Fruit fly (Drosophila melanogaster) whole organism: ENCODE data around the gene CG10341.

ENCODE experiments used
- Dll ChIP-seq: fragments of >200 bp; optimal IDR thresholded peaks from 2 replicates; lab custom pipeline; 2017
- pan ChIP-seq: fragments of >200 bp; optimal IDR thresholded peaks from 2 replicates; lab custom pipeline; 2017

DNA sequence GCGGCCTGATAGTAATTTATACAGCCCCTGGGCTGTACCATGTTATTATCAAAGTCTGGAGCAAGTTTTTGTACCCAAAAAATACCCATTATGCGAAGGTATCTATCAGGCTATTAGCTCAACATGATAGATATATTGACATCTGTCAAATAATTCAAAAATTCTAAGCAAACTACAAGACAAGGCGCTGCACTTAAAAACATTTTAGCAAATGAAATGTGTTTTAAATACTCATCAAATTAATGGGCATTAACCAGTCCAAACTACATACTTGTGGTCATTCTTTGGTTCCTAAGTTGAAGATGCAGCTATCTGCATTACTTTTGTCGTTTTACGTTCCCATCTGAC, 45.2 kb upstream of the CG10341 start:
- TF ChIP-seq pan (lab: Kevin White, UChicago) = peak; percentile 80
- no peak for TF ChIP-seq Dll (lab: Kevin White, UChicago)
